Worm (Caenorhabditis elegans) whole organism, L4/young adult: Measurements from ENCODE around the gene Y40B10A.11.

Source experiments
- W03F9.2 ChIP-seq: fragments of 150-350 bp; optimal IDR thresholded peaks from 2 replicates; lab custom pipeline; 2014; ENCODE audit warnings: missing biosample characterization, missing genetic modification characterization
- him-1 ChIP-seq: sonication (generic microtip); optimal IDR thresholded peaks from 2 replicates; lab custom pipeline; 2016; ENCODE audit warnings: missing genotype, missing genetic modification reagents, missing genetic modification characterization, missing compliant biosample characterization

DNA sequence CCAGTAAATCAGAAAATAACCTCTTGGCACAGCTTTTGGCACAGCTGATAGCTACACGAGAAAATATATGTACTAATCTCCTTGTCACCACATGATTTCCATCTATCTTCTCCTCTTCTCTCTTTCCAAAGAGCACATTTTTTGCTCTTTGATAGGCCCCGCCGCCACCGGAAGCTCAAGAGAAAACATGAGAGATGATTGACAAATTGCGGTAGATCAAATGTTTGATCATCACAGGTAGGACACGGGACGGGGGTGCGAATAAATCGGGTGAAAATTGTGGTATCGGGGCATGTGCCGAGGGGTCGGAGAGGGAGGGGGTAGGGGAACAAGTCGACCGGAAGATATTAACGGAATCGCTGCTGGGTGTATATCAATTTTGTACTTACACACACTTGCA is 24.6 kb upstream of the Y40B10A.11 start:
- no peak for TF ChIP-seq W03F9.2 (tag; lab: Kevin White, UChicago)
- TF ChIP-seq him-1 (tag; lab: Kevin White, UChicago), result no peak
